Fruit fly (Drosophila melanogaster) whole organism, prepupa: ENCODE measurements around the gene scrt.
A peak's percentile ranks its signal among the peaks of the same experiment; 100 is the strongest.

ENCODE experiments used
- CG10669 ChIP-seq: fragments of 200-800 bp; sonication (Bioruptor generic); optimal IDR thresholded peaks from 3 replicates; lab custom pipeline; 2018; ENCODE audit warnings: missing biosample characterization, mild to moderate bottlenecking, missing genetic modification characterization, moderate library complexity
- CG11902 ChIP-seq: fragments of 200-800 bp; sonication (Bioruptor generic); optimal IDR thresholded peaks from 3 replicates; lab custom pipeline; 2016; ENCODE audit warnings: missing biosample characterization, missing genetic modification characterization
- CG31627 ChIP-seq: fragments of 200-800 bp; sonication (Bioruptor generic); optimal IDR thresholded peaks from 3 replicates; lab custom pipeline; 2016; ENCODE audit warnings: missing biosample characterization, missing genetic modification characterization
- CG32006 ChIP-seq: fragments of 200-800 bp; sonication (Bioruptor generic); optimal IDR thresholded peaks from 3 replicates; lab custom pipeline; 2017; ENCODE audit warnings: missing biosample characterization, mild to moderate bottlenecking, missing genetic modification characterization
- CG4318 ChIP-seq: fragments of 200-800 bp; sonication (Bioruptor generic); optimal IDR thresholded peaks from 3 replicates; lab custom pipeline; 2017; ENCODE audit warnings: missing biosample characterization, mild to moderate bottlenecking, missing genetic modification characterization
- CG6276 ChIP-seq: fragments of 200-800 bp; sonication (Bioruptor generic); optimal IDR thresholded peaks from 2 replicates; lab custom pipeline; 2017; ENCODE audit warnings: missing biosample characterization, mild to moderate bottlenecking, missing genetic modification characterization
- CG6792 ChIP-seq: fragments of 200-800 bp; sonication (Bioruptor generic); optimal IDR thresholded peaks from 3 replicates; lab custom pipeline; 2016; ENCODE audit warnings: missing biosample characterization, missing genetic modification characterization
- CG6808 ChIP-seq: fragments of 200-800 bp; sonication (Bioruptor generic); optimal IDR thresholded peaks from 3 replicates; lab custom pipeline; 2017; ENCODE audit warnings: missing biosample characterization, missing genetic modification characterization, mild to moderate bottlenecking, moderate library complexity, missing genetic modification reagents
- CG7368 ChIP-seq: fragments of 200-800 bp; sonication (Bioruptor generic); optimal IDR thresholded peaks from 3 replicates; lab custom pipeline; 2016; ENCODE audit warnings: missing biosample characterization, missing genetic modification characterization
- CG8319 ChIP-seq: fragments of 200-800 bp; sonication (Bioruptor generic); optimal IDR thresholded peaks from 3 replicates; lab custom pipeline; 2016; ENCODE audit warnings: missing biosample characterization, missing genetic modification characterization
- Eip78C ChIP-seq: fragments of 200-800 bp; sonication (Bioruptor generic); peaks from one replicate; lab custom pipeline; 2016; ENCODE audit warnings: missing biosample characterization, missing genetic modification characterization
- Ets21C ChIP-seq: fragments of 200-800 bp; sonication (Bioruptor generic); optimal IDR thresholded peaks from 3 replicates; lab custom pipeline; 2016; ENCODE audit warnings: missing biosample characterization, missing genetic modification characterization
- Ets96B ChIP-seq: fragments of 200-800 bp; optimal IDR thresholded peaks from 2 replicates; lab custom pipeline; 2019; ENCODE audit warnings: missing biosample characterization, mild to moderate bottlenecking, missing genetic modification characterization, moderate library complexity
- Met ChIP-seq: fragments of 200-800 bp; sonication (Bioruptor generic); optimal IDR thresholded peaks from 3 replicates; lab custom pipeline; 2016; ENCODE audit warnings: missing biosample characterization, missing genetic modification characterization
- OdsH ChIP-seq: fragments of 200-800 bp; sonication (Bioruptor generic); optimal IDR thresholded peaks from 3 replicates; lab custom pipeline; 2016; ENCODE audit warnings: missing biosample characterization, missing genetic modification characterization
- Smox ChIP-seq: fragments of 200-800 bp; sonication (Bioruptor generic); optimal IDR thresholded peaks from 3 replicates; lab custom pipeline; 2016; ENCODE audit warnings: missing biosample characterization, missing genetic modification characterization
- Sox14 ChIP-seq: fragments of 200-800 bp; sonication (Bioruptor generic); optimal IDR thresholded peaks from 3 replicates; lab custom pipeline; 2016; ENCODE audit warnings: missing biosample characterization, missing genetic modification characterization
- Sox15 ChIP-seq: fragments of 200-800 bp; sonication (Bioruptor generic); optimal IDR thresholded peaks from 3 replicates; lab custom pipeline; 2016; ENCODE audit warnings: missing biosample characterization, missing genetic modification characterization
- achi ChIP-seq: fragments of 200-800 bp; sonication (Bioruptor generic); optimal IDR thresholded peaks from 3 replicates; lab custom pipeline; 2016; ENCODE audit warnings: missing biosample characterization, missing genetic modification characterization
- acj6 ChIP-seq: fragments of 200-800 bp; sonication (Bioruptor generic); optimal IDR thresholded peaks from 3 replicates; lab custom pipeline; 2016; ENCODE audit warnings: missing biosample characterization, missing genetic modification characterization
- dsx ChIP-seq: fragments of 200-800 bp; optimal IDR thresholded peaks from 3 replicates; lab custom pipeline; 2019; ENCODE audit warnings: missing biosample characterization, mild to moderate bottlenecking, missing genetic modification characterization, moderate library complexity; ENCODE audit not compliant: poor library complexity, severe bottlenecking
- eg ChIP-seq: fragments of 200-800 bp; sonication (Bioruptor generic); IDR thresholded peaks from 3 replicates; pipeline ENCODE4 v1.3.6; 2022; ENCODE audit warnings: missing biosample characterization, missing genetic modification characterization
- fd85E ChIP-seq: fragments of 200-800 bp; sonication (Bioruptor generic); optimal IDR thresholded peaks from 3 replicates; lab custom pipeline; 2016; ENCODE audit warnings: missing biosample characterization, missing genetic modification characterization
- fkh ChIP-seq: fragments of 200-800 bp; sonication (Bioruptor generic); optimal IDR thresholded peaks from 3 replicates; lab custom pipeline; 2017; ENCODE audit warnings: missing biosample characterization, mild to moderate bottlenecking, missing genetic modification characterization, moderate library complexity
- lz ChIP-seq: fragments of 200-800 bp; sonication (Bioruptor generic); optimal IDR thresholded peaks from 3 replicates; lab custom pipeline; 2016; ENCODE audit warnings: missing biosample characterization, missing genetic modification characterization
- pdm3 ChIP-seq: fragments of 200-800 bp; sonication (Bioruptor generic); optimal IDR thresholded peaks from 3 replicates; lab custom pipeline; 2016; ENCODE audit warnings: missing biosample characterization, missing genetic modification characterization
- ss ChIP-seq, 2 experiments: fragments of 200-800 bp; sonication (Bioruptor generic); optimal IDR thresholded peaks; 2 replicates in 1 of 2; 3 replicates in 1 of 2; lab custom pipeline; 2017 to 2018; ENCODE audit warnings: mild to moderate bottlenecking in 2 of 2, missing biosample characterization in 2 of 2, missing genetic modification characterization in 2 of 2, moderate library complexity in 1 of 2
- svp ChIP-seq: fragments of 200-800 bp; sonication (Bioruptor generic); peaks from one replicate; lab custom pipeline; 2016; ENCODE audit warnings: missing biosample characterization, missing genetic modification characterization
- vri ChIP-seq: fragments of 200-800 bp; sonication (Bioruptor generic); optimal IDR thresholded peaks from 3 replicates; lab custom pipeline; 2016; ENCODE audit warnings: missing biosample characterization, mild to moderate bottlenecking, missing genetic modification characterization

Gene scrt

dm6 chr3L:3970372-3971031 lies 13.2 kb upstream of the scrt start:
- TF ChIP-seq CG31627 (no peak), Eip78C (GFP tag; lab: Kevin White, UChicago) (peak; percentile 23), vri (no peak), svp (GFP tag; lab: Kevin White, UChicago) (peak; percentile 54), CG10669 (GFP tag; lab: Kevin White, UChicago) (no peak)

- TF ChIP-seq vri = no peak
- TF ChIP-seq CG11902 (GFP tag; lab: Kevin White, UChicago) = no peak
- no peak for TF ChIP-seq CG4318 (GFP tag; lab: Kevin White, UChicago)
- no peak for TF ChIP-seq CG7368 (GFP tag; lab: Kevin White, UChicago)
- no peak for TF ChIP-seq achi (GFP tag; lab: Kevin White, UChicago)
- no peak for TF ChIP-seq CG6276 (GFP tag; lab: Kevin White, UChicago)
- no peak for TF ChIP-seq lz (GFP tag; lab: Kevin White, UChicago)
- no peak for TF ChIP-seq OdsH (GFP tag; lab: Kevin White, UChicago)
- no peak for TF ChIP-seq CG8319 (GFP tag; lab: Kevin White, UChicago)
- no peak for TF ChIP-seq Eip78C (GFP tag; lab: Kevin White, UChicago)
- TF ChIP-seq CG31627 = no peak
- TF ChIP-seq acj6 (GFP tag; lab: Kevin White, UChicago) = no peak
- TF ChIP-seq Ets21C (GFP tag; lab: Kevin White, UChicago) = no peak
- TF ChIP-seq eg (GFP tag; lab: Robert Waterston, UW) = no peak
- TF ChIP-seq CG32006 = no peak
- no peak for TF ChIP-seq ss (GFP tag; optimal IDR thresholded peaks at IDR 0.05; lab: Kevin White, UChicago)
Observed at dm6 chr3L:3972599-3972998, 11.1 kb upstream of the scrt start, which contains the start of gene CG43915. Gene CG43915 (plus strand): TSS chr3L:3972899.

dm6 chr3L:3976438-3976837 lies 7.3 kb upstream of the scrt start:
- no peak for TF ChIP-seq dsx (GFP tag; lab: Kevin White, UChicago)
- no peak for TF ChIP-seq acj6 (GFP tag; lab: Kevin White, UChicago)
- no peak for TF ChIP-seq fd85E (GFP tag; lab: Kevin White, UChicago)
- no peak for TF ChIP-seq Ets96B (tag; lab: Kevin White, UChicago)
- TF ChIP-seq fkh (GFP tag; lab: Kevin White, UChicago) = no peak
- no peak for TF ChIP-seq achi (GFP tag; lab: Kevin White, UChicago)
- TF ChIP-seq pdm3 = no peak
- TF ChIP-seq Smox (GFP tag; lab: Kevin White, UChicago) = no peak
- no peak for TF ChIP-seq CG10669 (GFP tag; lab: Kevin White, UChicago)
- TF ChIP-seq Sox15 (GFP tag; lab: Kevin White, UChicago) = no peak
- no peak for TF ChIP-seq CG31627
- TF ChIP-seq Sox14 (GFP tag; lab: Kevin White, UChicago) = no peak
- no peak for TF ChIP-seq CG6808 (GFP tag; lab: Kevin White, UChicago)

dm6 chr3L:3977622-3978355 lies 5.9 kb upstream of the scrt start:
- no peak for TF ChIP-seq CG6792 (GFP tag; lab: Kevin White, UChicago)
- TF ChIP-seq Met (GFP tag; lab: Kevin White, UChicago) = peak; percentile 16

DNA sequence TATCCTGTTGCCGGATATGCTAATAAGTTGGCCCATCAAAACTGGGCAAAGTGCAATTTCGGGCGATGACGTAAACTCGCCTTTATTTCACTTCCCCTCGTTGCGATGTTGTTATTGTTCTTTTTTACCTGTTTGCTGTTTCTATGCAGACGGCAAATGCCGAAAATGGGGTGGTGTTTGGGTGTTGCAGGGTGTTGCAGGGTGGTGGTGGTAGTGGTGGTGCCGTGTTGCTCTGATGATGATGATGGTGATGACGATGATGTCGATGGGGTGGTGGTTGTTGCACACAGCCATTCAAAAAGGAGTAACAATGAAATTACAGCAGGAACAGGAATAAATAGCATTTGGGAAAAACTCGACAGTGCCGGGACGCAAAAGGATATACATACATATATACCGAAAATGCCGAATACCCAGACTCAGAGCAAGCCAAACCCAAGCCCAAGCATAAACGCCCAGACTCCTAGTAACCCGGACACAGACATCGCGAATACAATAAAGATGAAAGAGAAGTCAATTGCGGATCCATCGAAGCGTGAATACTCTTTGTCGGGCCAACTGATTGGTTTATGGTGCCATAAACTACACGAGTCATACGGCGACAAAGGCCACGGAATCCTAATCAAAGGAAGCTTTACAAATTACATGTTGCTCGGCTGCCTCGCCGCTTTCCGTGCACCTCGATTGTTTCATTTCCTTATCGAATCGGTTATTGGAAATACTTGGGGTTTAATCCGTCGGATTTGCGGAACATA lies 4.8 kb upstream of the scrt start:
- TF ChIP-seq eg (GFP tag; lab: Robert Waterston, UW) = no peak
